Fruit fly (Drosophila melanogaster): Measurements from ENCODE around the gene CG33986.

CG33986 gene

dm6 chr3L:15566484-15566955 lies 41.5 kb upstream of the CG33986 start (continued):
- TF ChIP-seq Eip78C (GFP tag) (peak; percentile 84), CG11902 (GFP tag; optimal IDR thresholded peaks at IDR 0.05) (no peak), CG6792 (GFP tag; optimal IDR thresholded peaks at IDR 0.05) (no peak), salr (GFP tag; optimal IDR thresholded peaks at IDR 0.05) (no peak), CG11294 (GFP tag; IDR thresholded peaks at IDR 0.05) (no peak), CG8119 (GFP tag; IDR thresholded peaks at IDR 0.05) (no peak), CG7368 (GFP tag; optimal IDR thresholded peaks at IDR 0.05) (no peak), CG11762 (GFP tag; optimal IDR thresholded peaks at IDR 0.05; ENCODE audit: insufficient read depth) (no peak), eg (GFP tag; IDR thresholded peaks at IDR 0.05) (peak; percentile 6; the same call in 1 of the 3 replicates), CG4318 (GFP tag; optimal IDR thresholded peaks at IDR 0.05) (no peak), vri (GFP tag; optimal IDR thresholded peaks at IDR 0.05) (peak; percentile 71), CG6163 (GFP tag; IDR thresholded peaks at IDR 0.05) (peak; percentile 61; the same call in 2 of the 3 replicates), Sox15 (GFP tag; optimal IDR thresholded peaks at IDR 0.05) (no peak), CG1621 (tag; optimal IDR thresholded peaks at IDR 0.05) (no peak), dac (GFP tag; optimal IDR thresholded peaks at IDR 0.05) (no peak), CG6854 (GFP tag; optimal IDR thresholded peaks at IDR 0.05) (peak; percentile 13), Blimp-1 (GFP tag; optimal IDR thresholded peaks at IDR 0.05) (no peak), achi (GFP tag; optimal IDR thresholded peaks at IDR 0.05) (no peak), cyc (GFP tag; optimal IDR thresholded peaks at IDR 0.05) (no peak), OdsH (GFP tag; optimal IDR thresholded peaks at IDR 0.05) (no peak), Lpt (GFP tag; optimal IDR thresholded peaks at IDR 0.05) (no peak), Hr38 (GFP tag; optimal IDR thresholded peaks at IDR 0.05) (no peak), CG10631 (GFP tag; optimal IDR thresholded peaks at IDR 0.05) (no peak)

dm6 chr3L:15565829-15566433 lies 40.9 kb upstream of the CG33986 start, which contains the start of gene dop:
TSS of gene dop (plus strand) at chr3L:15566013.
- TF ChIP-seq fkh (GFP tag; optimal IDR thresholded peaks at IDR 0.05) (no peak), CG6808 (GFP tag; optimal IDR thresholded peaks at IDR 0.05) (no peak), CG6792 (GFP tag; optimal IDR thresholded peaks at IDR 0.05) (no peak), CG16779 (tag; optimal IDR thresholded peaks at IDR 0.05) (no peak), topi (GFP tag; optimal IDR thresholded peaks at IDR 0.05) (peak; percentile 11), CG8632 (GFP tag; optimal IDR thresholded peaks at IDR 0.05) (no peak), lz (GFP tag; optimal IDR thresholded peaks at IDR 0.05) (peak; percentile 34), Ets96B (tag; optimal IDR thresholded peaks at IDR 0.05) (no peak), fd85E (GFP tag; optimal IDR thresholded peaks at IDR 0.05) (no peak), CG8319 (GFP tag; optimal IDR thresholded peaks at IDR 0.05) (no peak), pdm3 (GFP tag; optimal IDR thresholded peaks at IDR 0.05) (no peak), CG8119 (GFP tag; IDR thresholded peaks at IDR 0.05) (no peak), Smox (GFP tag; optimal IDR thresholded peaks at IDR 0.05) (peak; percentile 15), svp (GFP tag) (peak; percentile 75), Blimp-1 (GFP tag; optimal IDR thresholded peaks at IDR 0.05) (no peak), OdsH (GFP tag; optimal IDR thresholded peaks at IDR 0.05) (no peak), salr (GFP tag; optimal IDR thresholded peaks at IDR 0.05) (no peak), CG34406 (GFP tag; optimal IDR thresholded peaks at IDR 0.05) (no peak), eg (GFP tag; IDR thresholded peaks at IDR 0.05) (no peak), cyc (GFP tag; optimal IDR thresholded peaks at IDR 0.05) (peak; percentile 28), Hr4 (GFP tag; optimal IDR thresholded peaks at IDR 0.05) (no peak), CG32006 (GFP tag; optimal IDR thresholded peaks at IDR 0.05) (no peak), Sox15 (GFP tag; optimal IDR thresholded peaks at IDR 0.05) (no peak), Hr38 (GFP tag; optimal IDR thresholded peaks at IDR 0.05) (no peak), Lpt (GFP tag; optimal IDR thresholded peaks at IDR 0.05) (no peak), Eip78C (GFP tag) (peak; percentile 70), CG6276 (GFP tag; optimal IDR thresholded peaks at IDR 0.05) (no peak), CG10631 (GFP tag; optimal IDR thresholded peaks at IDR 0.05) (peak; percentile 0), CG11762 (GFP tag; optimal IDR thresholded peaks at IDR 0.05; ENCODE audit: insufficient read depth) (no peak), esn (GFP tag; optimal IDR thresholded peaks at IDR 0.05) (peak; percentile 37), net (GFP tag; optimal IDR thresholded peaks at IDR 0.05) (peak; percentile 4), CG3032 (tag; optimal IDR thresholded peaks at IDR 0.05) (peak; percentile 14), Gug (GFP tag; IDR thresholded peaks at IDR 0.05) (no peak), CG4318 (GFP tag; optimal IDR thresholded peaks at IDR 0.05) (no peak), Eip75B (GFP tag; optimal IDR thresholded peaks at IDR 0.05) (no peak), CG15336 (GFP tag; IDR thresholded peaks at IDR 0.05) (0 out of 2 replicates have a peak, but pooled peaks have one; percentile 16), CG7368 (GFP tag; optimal IDR thresholded peaks at IDR 0.05) (no peak), fd59A (GFP tag; optimal IDR thresholded peaks at IDR 0.05) (no peak), CG6163 (GFP tag; IDR thresholded peaks at IDR 0.05) (peak; percentile 9; the same call in 1 of the 3 replicates), Sox102F (GFP tag; optimal IDR thresholded peaks at IDR 0.05) (no peak), spab (GFP tag; optimal IDR thresholded peaks at IDR 0.05) (no peak)

Data from whole organism, prepupa.